Worm (Caenorhabditis elegans): ENCODE measurements around the gene C07G1.7.

DNA sequence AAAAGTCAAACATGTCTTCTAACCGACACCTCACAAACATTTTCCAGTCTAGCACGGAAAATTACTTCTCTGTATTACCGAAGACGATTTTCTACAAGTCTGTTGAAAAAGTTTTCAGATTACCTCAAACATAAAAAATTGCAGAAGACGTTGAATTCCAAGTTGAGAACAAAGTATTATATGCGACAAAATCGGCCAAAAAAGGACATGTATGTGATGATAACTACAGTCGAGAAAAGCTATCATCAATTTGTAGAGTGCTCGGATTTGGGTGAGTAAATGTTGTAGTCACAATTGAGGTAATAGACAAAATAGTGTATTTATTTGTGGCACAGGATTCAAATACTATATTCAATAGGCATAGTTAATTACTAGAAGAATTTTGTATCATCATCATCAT is 2.8 kb downstream of the C07G1.7 start:
- TF ChIP-seq nhr-10 (tag; optimal IDR thresholded peaks at IDR 0.05), result no peak
- TF ChIP-seq sma-3 (GFP tag; optimal IDR thresholded peaks at IDR 0.05), result no peak
- no peak for TF ChIP-seq egl-27 (tag; optimal IDR thresholded peaks at IDR 0.05)
- no peak for TF ChIP-seq elt-3 (tag; optimal IDR thresholded peaks at IDR 0.05)
- TF ChIP-seq nhr-77 (tag; optimal IDR thresholded peaks at IDR 0.05), result no peak
- no peak for TF ChIP-seq mab-5 (tag; optimal IDR thresholded peaks at IDR 0.05)
- TF ChIP-seq nhr-25 (tag; optimal IDR thresholded peaks at IDR 0.05), result no peak
- no peak for TF ChIP-seq lin-39 (tag; optimal IDR thresholded peaks at IDR 0.05)
- TF ChIP-seq F13H6.1 (tag; optimal IDR thresholded peaks at IDR 0.05), result no peak
- TF ChIP-seq nhr-237 (tag; optimal IDR thresholded peaks at IDR 0.05), result no peak
- TF ChIP-seq unc-62 (GFP tag; optimal IDR thresholded peaks at IDR 0.05), result no peak

All from whole organism, L2 larva.